Fruit fly (Drosophila melanogaster): ENCODE results near the gene CG3706.

Gene CG3706

dm6 chrX:947450-948284 is 15.4 kb upstream of the CG3706 start, which contains the start of gene CG3699:
TSS of gene CG3699 (minus strand) at chrX:947500.
- TF ChIP-seq CG7101 (tag; optimal IDR thresholded peaks at IDR 0.05) (peak; percentile 51), CG11617 (GFP tag; optimal IDR thresholded peaks at IDR 0.05) (peak; percentile 54), Clk (GFP tag; optimal IDR thresholded peaks at IDR 0.05) (no peak), pad (GFP tag; optimal IDR thresholded peaks at IDR 0.05) (peak; percentile 14), cnc (optimal IDR thresholded peaks at IDR 0.05) (no peak), CG33017 (tag; optimal IDR thresholded peaks at IDR 0.05) (peak; percentile 17), CG14711 (tag; optimal IDR thresholded peaks at IDR 0.05) (peak; percentile 3), toe (GFP tag; optimal IDR thresholded peaks at IDR 0.05) (peak; percentile 13)

dm6 chrX:946162-946561 is 13.9 kb upstream of the CG3706 start:
- TF ChIP-seq CG11617 (GFP tag; optimal IDR thresholded peaks at IDR 0.05) (no peak), CG12768 (GFP tag; optimal IDR thresholded peaks at IDR 0.05) (peak; percentile 35), tj (GFP tag; optimal IDR thresholded peaks at IDR 0.05) (peak; percentile 30), Mnt (GFP tag; optimal IDR thresholded peaks at IDR 0.05) (peak; percentile 38), pad (GFP tag; optimal IDR thresholded peaks at IDR 0.05) (no peak), cic (GFP tag; optimal IDR thresholded peaks at IDR 0.05) (peak; percentile 49)

DNA sequence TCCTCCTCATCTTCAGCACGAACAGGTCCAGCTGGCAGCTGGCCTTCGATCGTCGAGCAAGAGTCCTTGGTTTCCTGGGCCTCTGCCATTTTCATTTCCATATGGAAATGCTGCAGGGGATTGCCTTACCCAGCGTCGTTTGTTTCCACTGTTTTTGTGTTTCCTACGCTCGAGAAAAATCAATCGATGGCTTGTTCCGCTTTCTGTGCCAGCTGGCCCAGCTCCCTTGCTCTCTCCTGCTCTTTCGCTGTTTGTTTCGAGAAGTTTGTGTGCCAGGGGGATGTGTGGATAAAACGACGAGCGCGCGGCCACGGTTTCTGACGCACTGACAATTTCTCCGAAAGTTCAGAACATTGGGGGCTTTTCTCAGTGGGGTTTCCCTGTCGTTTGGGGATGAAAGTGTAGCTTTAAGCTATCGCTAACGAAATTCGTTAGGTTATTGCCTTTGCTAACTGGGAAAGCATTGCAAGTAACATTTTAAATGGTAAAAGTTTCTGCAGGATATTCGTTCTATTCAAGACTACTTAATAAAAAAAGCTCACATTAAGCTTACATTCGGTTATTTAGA is 13.3 kb upstream of the CG3706 start, which contains the start of gene CG3703:
Gene CG3703 (minus strand): TSS at position 328 of the 568 bp plus-strand sequence.
- TF ChIP-seq CG1620 (GFP tag; optimal IDR thresholded peaks at IDR 0.05) = no peak
- no peak for TF ChIP-seq CG14711 (tag; optimal IDR thresholded peaks at IDR 0.05)
- TF ChIP-seq kay (GFP tag; ENCODE audit: borderline replicate concordance) = no peak
- TF ChIP-seq CG11617 (GFP tag; optimal IDR thresholded peaks at IDR 0.05) = no peak

- TF ChIP-seq toe (GFP tag; optimal IDR thresholded peaks at IDR 0.05) (no peak), cic (GFP tag; optimal IDR thresholded peaks at IDR 0.05) (no peak), CG11617 (GFP tag; optimal IDR thresholded peaks at IDR 0.05) (no peak), bab1 (GFP tag; optimal IDR thresholded peaks at IDR 0.05) (no peak), pad (GFP tag; optimal IDR thresholded peaks at IDR 0.05) (peak; percentile 15), CG33017 (tag; optimal IDR thresholded peaks at IDR 0.05) (no peak), CG14711 (tag; optimal IDR thresholded peaks at IDR 0.05) (peak; percentile 5), Hr96 (GFP tag; optimal IDR thresholded peaks at IDR 0.05) (no peak), cnc (optimal IDR thresholded peaks at IDR 0.05) (no peak), CG7045 (GFP tag; optimal IDR thresholded peaks at IDR 0.05) (no peak), tj (GFP tag; optimal IDR thresholded peaks at IDR 0.05) (peak; percentile 21), CG7101 (tag; optimal IDR thresholded peaks at IDR 0.05) (no peak), Mnt (GFP tag; optimal IDR thresholded peaks at IDR 0.05) (peak; percentile 68), CG12768 (GFP tag; optimal IDR thresholded peaks at IDR 0.05) (no peak), Crg-1 (GFP tag; optimal IDR thresholded peaks at IDR 0.05) (no peak), ovo (GFP tag; optimal IDR thresholded peaks at IDR 0.05) (no peak), CG5204 (GFP tag; optimal IDR thresholded peaks at IDR 0.05) (no peak)
Observed at dm6 chrX:940580-941184, 8.4 kb upstream of the CG3706 start, which contains the start of the genes CG3704 and mus81. TSS of gene CG3704 (minus strand) at chrX:940805. TSS of gene mus81 (plus strand) at chrX:941075.

DNA sequence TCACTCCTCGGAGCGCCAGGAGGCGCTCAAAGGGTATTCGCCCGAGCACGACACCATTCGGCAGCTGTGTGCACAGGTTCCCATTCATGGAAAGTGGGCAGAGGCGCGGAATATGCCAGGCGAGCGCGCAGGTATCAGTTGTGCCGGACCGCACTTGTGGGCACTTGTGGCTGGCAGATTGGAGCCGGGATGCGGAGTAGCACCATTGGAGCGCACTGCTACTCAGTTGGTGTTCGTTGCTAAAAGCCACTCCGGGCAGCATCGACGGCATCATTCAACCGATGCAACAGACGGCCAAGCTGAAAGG is 3.6 kb upstream of the CG3706 start:
- TF ChIP-seq CG12768 (GFP tag; optimal IDR thresholded peaks at IDR 0.05) = no peak
- no peak for TF ChIP-seq Crg-1 (GFP tag; optimal IDR thresholded peaks at IDR 0.05)
- no peak for TF ChIP-seq tj (GFP tag; optimal IDR thresholded peaks at IDR 0.05)
- TF ChIP-seq Mnt (GFP tag; optimal IDR thresholded peaks at IDR 0.05) = no peak
- no peak for TF ChIP-seq cic (GFP tag; optimal IDR thresholded peaks at IDR 0.05)

DNA sequence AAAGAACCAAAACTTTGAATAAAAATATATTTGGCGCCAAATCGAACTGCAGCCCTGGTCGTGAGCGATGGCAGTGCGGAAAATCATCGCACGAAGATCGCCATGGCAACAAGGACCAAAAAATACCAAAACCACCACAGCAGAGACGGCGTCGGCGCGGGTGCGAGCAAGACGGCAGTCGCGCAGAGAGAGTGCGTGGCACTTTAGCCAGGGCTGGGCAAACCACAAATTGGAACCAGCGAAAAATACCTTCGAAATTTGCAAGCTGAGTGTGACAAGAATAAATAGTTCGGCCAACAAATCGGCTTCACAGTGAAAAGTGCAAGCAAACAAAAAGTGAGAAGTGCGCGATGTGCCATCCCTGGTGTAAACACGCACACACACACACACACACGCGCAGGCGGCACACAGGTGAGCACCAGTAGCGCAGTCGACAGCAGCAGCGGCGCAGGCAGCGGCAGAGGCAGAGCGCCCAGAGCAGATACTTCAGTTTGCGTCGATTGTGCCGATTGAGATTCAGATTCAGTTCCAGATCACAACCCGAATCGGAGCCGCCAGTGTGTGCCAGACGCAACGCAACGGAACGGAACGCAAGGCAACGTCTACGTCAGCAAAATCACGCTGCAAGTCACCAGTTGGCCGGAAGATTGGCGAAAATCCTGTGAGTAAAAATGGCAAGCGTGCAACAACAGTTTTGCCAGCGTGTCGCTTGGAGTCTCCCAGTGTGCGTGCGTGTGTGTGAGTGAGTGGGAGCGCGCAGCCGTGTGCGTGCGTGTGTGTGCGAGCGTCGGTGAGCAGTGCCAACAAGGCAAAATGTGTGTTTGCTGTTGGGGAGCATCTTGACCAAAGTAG is 3.0 kb upstream of the CG3706 start, which contains the start of gene TRAM:
Gene TRAM (plus strand): TSS at position 184 of the 852 bp plus-strand sequence.
- peak; percentile 97 for TF ChIP-seq CG11617 (GFP tag; optimal IDR thresholded peaks at IDR 0.05)
- TF ChIP-seq toe (GFP tag; optimal IDR thresholded peaks at IDR 0.05) = peak; percentile 87
- peak; percentile 97 for TF ChIP-seq CG1620 (GFP tag; optimal IDR thresholded peaks at IDR 0.05)
- TF ChIP-seq CG5204 (GFP tag; optimal IDR thresholded peaks at IDR 0.05) = peak; percentile 95
- TF ChIP-seq CG7045 (GFP tag; optimal IDR thresholded peaks at IDR 0.05) = peak; percentile 95
- peak; percentile 98 for TF ChIP-seq Hr96 (GFP tag; optimal IDR thresholded peaks at IDR 0.05)
- TF ChIP-seq Clk (GFP tag; optimal IDR thresholded peaks at IDR 0.05) = peak; percentile 95
- TF ChIP-seq CG14711 (tag; optimal IDR thresholded peaks at IDR 0.05) = peak; percentile 92
- TF ChIP-seq cic (GFP tag; optimal IDR thresholded peaks at IDR 0.05) = peak; percentile 81
- no peak for TF ChIP-seq kay (GFP tag; ENCODE audit: borderline replicate concordance)
- peak; percentile 95 for TF ChIP-seq CG12768 (GFP tag; optimal IDR thresholded peaks at IDR 0.05)
- peak; percentile 91 for TF ChIP-seq pad (GFP tag; optimal IDR thresholded peaks at IDR 0.05)
- TF ChIP-seq Crg-1 (GFP tag; optimal IDR thresholded peaks at IDR 0.05) = peak; percentile 96
- TF ChIP-seq CG7101 (tag; optimal IDR thresholded peaks at IDR 0.05) = peak; percentile 97
- peak; percentile 93 for TF ChIP-seq tj (GFP tag; optimal IDR thresholded peaks at IDR 0.05)
- peak; percentile 94 for TF ChIP-seq Mnt (GFP tag; optimal IDR thresholded peaks at IDR 0.05)
- peak; percentile 92 for TF ChIP-seq CG33017 (tag; optimal IDR thresholded peaks at IDR 0.05)
- peak; percentile 96 for TF ChIP-seq bab1 (GFP tag; optimal IDR thresholded peaks at IDR 0.05)
- TF ChIP-seq cnc (optimal IDR thresholded peaks at IDR 0.05) = no peak
- TF ChIP-seq ovo (GFP tag; optimal IDR thresholded peaks at IDR 0.05) = peak; percentile 96
